Worm (Caenorhabditis elegans): ENCODE results near the gene lipl-1.

The lipl-1 gene

ce11 chrV:12941797-12942474 is 22.1 kb downstream of the lipl-1 start, which contains the start of gene T16G1.4:
Gene T16G1.4 (minus strand): TSS chrV:12941847.
- TF ChIP-seq dao-5 (tag; optimal IDR thresholded peaks at IDR 0.05), result no peak
- no peak for TF ChIP-seq W03F9.2 (tag; optimal IDR thresholded peaks at IDR 0.05)
- no peak for TF ChIP-seq him-1 (tag; optimal IDR thresholded peaks at IDR 0.05)

- TF ChIP-seq dao-5 (tag; optimal IDR thresholded peaks at IDR 0.05) (no peak), him-1 (tag; optimal IDR thresholded peaks at IDR 0.05) (no peak), W03F9.2 (tag; optimal IDR thresholded peaks at IDR 0.05) (no peak)
Measured at ce11 chrV:12943399-12943798, 23.6 kb downstream of the lipl-1 start.

- TF ChIP-seq W03F9.2 (tag; optimal IDR thresholded peaks at IDR 0.05), result no peak
- no peak for TF ChIP-seq dao-5 (tag; optimal IDR thresholded peaks at IDR 0.05)
- no peak for TF ChIP-seq him-1 (tag; optimal IDR thresholded peaks at IDR 0.05)
Measured at ce11 chrV:12944229-12944628, 24.4 kb downstream of the lipl-1 start, which contains the start of gene T16G1.3. Gene T16G1.3 (minus strand): TSS chrV:12944329.

- TF ChIP-seq W03F9.2 (tag; optimal IDR thresholded peaks at IDR 0.05), result no peak
- TF ChIP-seq him-1 (tag; optimal IDR thresholded peaks at IDR 0.05), result no peak
- TF ChIP-seq dao-5 (tag; optimal IDR thresholded peaks at IDR 0.05), result no peak
Measured at ce11 chrV:12944775-12945174, 25.0 kb downstream of the lipl-1 start, which contains the start of gene grl-2. Gene grl-2 (plus strand): TSS chrV:12945075.

- no peak for TF ChIP-seq him-1 (tag; optimal IDR thresholded peaks at IDR 0.05)
- TF ChIP-seq W03F9.2 (tag; optimal IDR thresholded peaks at IDR 0.05), result no peak
- TF ChIP-seq dao-5 (tag; optimal IDR thresholded peaks at IDR 0.05), result no peak
Measured at ce11 chrV:12949607-12950006, 29.8 kb downstream of the lipl-1 start, which contains the start of gene T16G1.13. Gene T16G1.13 (plus strand): TSS chrV:12949907.

ce11 chrV:12950812-12951528 is 31.2 kb downstream of the lipl-1 start, which contains the start of the genes T16G1.9 and T16G1.18:
Gene T16G1.9 (minus strand): TSS chrV:12950862.
Gene T16G1.18 (plus strand): TSS chrV:12951304.
- no peak for TF ChIP-seq W03F9.2 (tag; optimal IDR thresholded peaks at IDR 0.05)
- TF ChIP-seq him-1 (tag; optimal IDR thresholded peaks at IDR 0.05), result no peak
- no peak for TF ChIP-seq dao-5 (tag; optimal IDR thresholded peaks at IDR 0.05)

ce11 chrV:12952287-12952686 is 32.5 kb downstream of the lipl-1 start, which contains the start of gene pqn-68:
Gene pqn-68 (plus strand): TSS chrV:12952636.
- no peak for TF ChIP-seq W03F9.2 (tag; optimal IDR thresholded peaks at IDR 0.05)
- no peak for TF ChIP-seq him-1 (tag; optimal IDR thresholded peaks at IDR 0.05)
- TF ChIP-seq dao-5 (tag; optimal IDR thresholded peaks at IDR 0.05), result no peak

- TF ChIP-seq W03F9.2 (tag; optimal IDR thresholded peaks at IDR 0.05) (no peak), dao-5 (tag; optimal IDR thresholded peaks at IDR 0.05) (no peak), him-1 (tag; optimal IDR thresholded peaks at IDR 0.05) (no peak)
Measured at ce11 chrV:12953702-12954101, 33.9 kb downstream of the lipl-1 start, which contains the start of gene eif-3.K. Gene eif-3.K (plus strand): TSS chrV:12954002.

- TF ChIP-seq W03F9.2 (tag; optimal IDR thresholded peaks at IDR 0.05) (no peak), him-1 (tag; optimal IDR thresholded peaks at IDR 0.05) (no peak), dao-5 (tag; optimal IDR thresholded peaks at IDR 0.05) (no peak)
Measured at ce11 chrV:12954261-12954660, 34.5 kb downstream of the lipl-1 start.

ce11 chrV:12961085-12961560 is 41.3 kb downstream of the lipl-1 start, which contains the start of gene mpst-7:
Gene mpst-7 (minus strand): TSS chrV:12961135.
- no peak for TF ChIP-seq him-1 (tag; optimal IDR thresholded peaks at IDR 0.05)

ce11 chrV:12963192-12963591 is 43.4 kb downstream of the lipl-1 start, which contains the start of gene hrg-9:
Gene hrg-9 (minus strand): TSS chrV:12963343.
- TF ChIP-seq him-1 (tag; optimal IDR thresholded peaks at IDR 0.05) (no peak), W03F9.2 (tag; optimal IDR thresholded peaks at IDR 0.05) (no peak), dao-5 (tag; optimal IDR thresholded peaks at IDR 0.05) (no peak)

- TF ChIP-seq him-1 (tag; optimal IDR thresholded peaks at IDR 0.05), result no peak
- no peak for TF ChIP-seq dao-5 (tag; optimal IDR thresholded peaks at IDR 0.05)
- TF ChIP-seq W03F9.2 (tag; optimal IDR thresholded peaks at IDR 0.05), result no peak
Measured at ce11 chrV:12964076-12964475, 44.3 kb downstream of the lipl-1 start, which contains the start of gene srd-35. Gene srd-35 (plus strand): TSS chrV:12964376.

ce11 chrV:12967110-12967509 is 47.3 kb downstream of the lipl-1 start, which contains the start of gene R186.3:
Gene R186.3 (minus strand): TSS chrV:12967210.
- no peak for TF ChIP-seq W03F9.2 (tag; optimal IDR thresholded peaks at IDR 0.05)
- TF ChIP-seq him-1 (tag; optimal IDR thresholded peaks at IDR 0.05), result no peak
- no peak for TF ChIP-seq dao-5 (tag; optimal IDR thresholded peaks at IDR 0.05)

- TF ChIP-seq him-1 (tag; optimal IDR thresholded peaks at IDR 0.05), result peak; percentile 55
- peak; percentile 3 for TF ChIP-seq W03F9.2 (tag; optimal IDR thresholded peaks at IDR 0.05)
Measured at ce11 chrV:12967925-12968327, 48.1 kb downstream of the lipl-1 start, which contains the start of gene R186.8. Gene R186.8 (minus strand): TSS chrV:12967982.

Data from whole organism, L4/young adult.